Worm (Caenorhabditis elegans): Measurements from ENCODE around the gene str-43.

- TF ChIP-seq ztf-11 (tag; optimal IDR thresholded peaks at IDR 0.05) (no peak), lir-3 (tag; optimal IDR thresholded peaks at IDR 0.05) (no peak), dmd-9 (GFP tag; IDR thresholded peaks at IDR 0.05) (no peak)
Observed at ce11 chrV:15721431-15721830, 30.5 kb downstream of the str-43 start.

Measured in whole organism, L4 larva.